Fruit fly (Drosophila melanogaster) whole organism, embryonic: ENCODE results near the gene Gr28a.

Experiments used
- Awh ChIP-seq: fragments of 200-800 bp; sonication (Bioruptor generic); IDR thresholded peaks from 2 replicates; pipeline ENCODE4, ENCODE4 v1.3.6; 2022; ENCODE audit warnings: missing biosample characterization, missing genetic modification characterization
- B-H1 ChIP-seq: fragments of 200-800 bp; sonication (Bioruptor generic); IDR thresholded peaks from 3 replicates; pipeline ENCODE4 v1.3.6; 2022; ENCODE audit warnings: missing biosample characterization, missing genetic modification characterization
- Bteb2 ChIP-seq: fragments of 200-800 bp; sonication (Bioruptor generic); optimal IDR thresholded peaks from 2 replicates; lab custom pipeline; 2016; ENCODE audit warnings: missing biosample characterization, missing genetic modification characterization
- CG14050 ChIP-seq: fragments of 200-800 bp; sonication (Bioruptor generic); IDR thresholded peaks from 3 replicates; pipeline ENCODE4 v1.3.6; 2022; ENCODE audit warnings: missing biosample characterization, missing genetic modification characterization
- CG14710 ChIP-seq: fragments of 200-800 bp; sonication (Bioruptor generic); optimal IDR thresholded peaks from 3 replicates; lab custom pipeline; 2019; ENCODE audit warnings: missing biosample characterization, mild to moderate bottlenecking, missing genetic modification characterization, moderate library complexity
- CG17359 ChIP-seq: fragments of 200-800 bp; sonication (Bioruptor generic); optimal IDR thresholded peaks from 3 replicates; lab custom pipeline; 2018; ENCODE audit warnings: missing biosample characterization, mild to moderate bottlenecking, missing genetic modification characterization, moderate library complexity
- CG17385 ChIP-seq: fragments of 200-800 bp; sonication (Bioruptor generic); optimal IDR thresholded peaks from 3 replicates; lab custom pipeline; 2018; ENCODE audit warnings: missing biosample characterization, mild to moderate bottlenecking, missing genetic modification characterization
- CG1792 ChIP-seq: fragments of 200-800 bp; sonication (Bioruptor generic); optimal IDR thresholded peaks from 2 replicates; lab custom pipeline; 2016; ENCODE audit warnings: missing biosample characterization, missing genetic modification characterization
- CG18011 ChIP-seq: fragments of 200-800 bp; sonication (Bioruptor generic); optimal IDR thresholded peaks from 2 replicates; lab custom pipeline; 2017; ENCODE audit warnings: missing biosample characterization, missing genetic modification characterization, mild to moderate bottlenecking, moderate library complexity, missing genotype
- CG18764 ChIP-seq: fragments of 200-800 bp; sonication (Bioruptor generic); optimal IDR thresholded peaks from 3 replicates; lab custom pipeline; 2016; ENCODE audit warnings: missing biosample characterization, missing genetic modification characterization
- CG2202 ChIP-seq: fragments of 200-800 bp; sonication (Bioruptor generic); optimal IDR thresholded peaks from 2 replicates; lab custom pipeline; 2018; ENCODE audit warnings: missing biosample characterization, mild to moderate bottlenecking, missing genetic modification characterization
- CG2678 ChIP-seq: fragments of 200-800 bp; sonication (Bioruptor generic); optimal IDR thresholded peaks from 3 replicates; lab custom pipeline; 2019; ENCODE audit warnings: missing biosample characterization, mild to moderate bottlenecking, missing genetic modification characterization, moderate library complexity
- CG31224 ChIP-seq: fragments of 200-800 bp; sonication (Bioruptor generic); IDR thresholded peaks from 2 replicates; pipeline ENCODE4 v1.3.6; 2022; ENCODE audit warnings: missing biosample characterization, missing genetic modification characterization
- CG32532 ChIP-seq: fragments of 200-800 bp; sonication (Bioruptor generic); IDR thresholded peaks from 2 replicates; pipeline ENCODE4 v1.3.6; 2022; ENCODE audit warnings: missing biosample characterization, missing genetic modification characterization
- CG3838 ChIP-seq: fragments of 200-800 bp; sonication (Bioruptor generic); optimal IDR thresholded peaks from 3 replicates; lab custom pipeline; 2016; ENCODE audit warnings: missing biosample characterization, missing genetic modification characterization
- CG3847 ChIP-seq: fragments of 200-800 bp; sonication (Bioruptor generic); IDR thresholded peaks from 2 replicates; pipeline ENCODE4 v1.3.6; 2022; ENCODE audit warnings: missing biosample characterization, missing genetic modification characterization
- CG4617 ChIP-seq: fragments of 200-800 bp; sonication (Bioruptor generic); optimal IDR thresholded peaks from 3 replicates; lab custom pipeline; 2016; ENCODE audit warnings: missing biosample characterization, missing genetic modification characterization, borderline replicate concordance
- CG4820 ChIP-seq: fragments of 200-800 bp; sonication (Bioruptor generic); optimal IDR thresholded peaks from 3 replicates; lab custom pipeline; 2016; ENCODE audit warnings: missing biosample characterization, missing genetic modification characterization
- CG7839 ChIP-seq: fragments of 200-800 bp; sonication (Bioruptor generic); optimal IDR thresholded peaks from 3 replicates; lab custom pipeline; 2018; ENCODE audit warnings: missing biosample characterization, mild to moderate bottlenecking, missing genetic modification characterization, moderate library complexity
- CG9437 ChIP-seq: fragments of 200-800 bp; sonication (Bioruptor generic); optimal IDR thresholded peaks from 2 replicates; lab custom pipeline; 2018; ENCODE audit warnings: missing biosample characterization, mild to moderate bottlenecking, missing genetic modification characterization
- ERR ChIP-seq: fragments of 200-800 bp; sonication (Bioruptor generic); optimal IDR thresholded peaks from 2 replicates; lab custom pipeline; 2016; ENCODE audit warnings: missing biosample characterization, missing genetic modification characterization
- Meics ChIP-seq: fragments of 200-800 bp; sonication (Bioruptor generic); optimal IDR thresholded peaks from 2 replicates; lab custom pipeline; 2017; ENCODE audit warnings: missing biosample characterization, mild to moderate bottlenecking, missing genetic modification characterization
- Oaz ChIP-seq: fragments of 200-800 bp; sonication (Bioruptor generic); IDR thresholded peaks from 2 replicates; pipeline ENCODE4 v1.3.6; 2022; ENCODE audit warnings: missing biosample characterization, missing genetic modification characterization
- Oli ChIP-seq: fragments of 200-800 bp; sonication (Bioruptor generic); optimal IDR thresholded peaks from 2 replicates; lab custom pipeline; 2018; ENCODE audit warnings: missing biosample characterization, mild to moderate bottlenecking, missing genetic modification characterization, moderate library complexity
- Rfx ChIP-seq: fragments of 200-800 bp; sonication (Bioruptor generic); IDR thresholded peaks from 2 replicates; pipeline ENCODE4 v1.3.6; 2022; ENCODE audit warnings: missing biosample characterization, missing genetic modification characterization
- Sox100B ChIP-seq: fragments of 200-800 bp; sonication (Bioruptor generic); optimal IDR thresholded peaks from 3 replicates; lab custom pipeline; 2018; ENCODE audit warnings: missing biosample characterization, mild to moderate bottlenecking, missing genetic modification characterization
- Stat92E ChIP-seq, 3 experiments: fragments of >200 bp in 2 of 3; fragments of 200-800 bp in 1 of 3; sonication (Bioruptor generic) in 1 of 3; optimal IDR thresholded peaks; 2 replicates each; lab custom pipeline; 2017 to 2019; ENCODE audit warnings: missing biosample characterization in 3 of 3, missing genetic modification characterization in 3 of 3, mild to moderate bottlenecking in 1 of 3, moderate library complexity in 1 of 3
- Xbp1 ChIP-seq: fragments of 200-800 bp; sonication (Bioruptor generic); optimal IDR thresholded peaks from 3 replicates; lab custom pipeline; 2016; ENCODE audit warnings: missing biosample characterization, mild to moderate bottlenecking, missing genetic modification characterization
- al ChIP-seq: fragments of 200-800 bp; sonication (Bioruptor generic); IDR thresholded peaks from 2 replicates; pipeline ENCODE4 v1.3.6; 2022; ENCODE audit warnings: missing biosample characterization, missing genetic modification characterization
- bcd ChIP-seq: fragments of 200-800 bp; sonication (Bioruptor generic); optimal IDR thresholded peaks from 2 replicates; lab custom pipeline; 2017; ENCODE audit warnings: missing biosample characterization, mild to moderate bottlenecking, missing genetic modification characterization
- cas ChIP-seq: fragments of 200-800 bp; sonication (Bioruptor generic); IDR thresholded peaks from 2 replicates; pipeline ENCODE4 v1.3.6; 2022; ENCODE audit warnings: missing biosample characterization, missing genetic modification characterization
- chn ChIP-seq: fragments of 200-800 bp; sonication (Bioruptor generic); optimal IDR thresholded peaks from 2 replicates; lab custom pipeline; 2016; ENCODE audit warnings: missing biosample characterization, missing genetic modification characterization
- dysf ChIP-seq: fragments of 200-800 bp; sonication (Bioruptor generic); IDR thresholded peaks from 3 replicates; pipeline ENCODE4 v1.3.6; 2022; ENCODE audit warnings: missing biosample characterization, missing genetic modification characterization
- ems ChIP-seq: fragments of 200-800 bp; sonication (Bioruptor generic); optimal IDR thresholded peaks from 3 replicates; lab custom pipeline; 2016; ENCODE audit warnings: missing biosample characterization, missing genetic modification characterization
- grau ChIP-seq: fragments of 200-800 bp; optimal IDR thresholded peaks from 3 replicates; lab custom pipeline; 2019; ENCODE audit warnings: missing biosample characterization, mild to moderate bottlenecking, missing genetic modification characterization, moderate library complexity
- her ChIP-seq: fragments of 200-800 bp; sonication (Bioruptor generic); optimal IDR thresholded peaks from 2 replicates; lab custom pipeline; 2016; ENCODE audit warnings: missing biosample characterization, missing genetic modification characterization
- nerfin-2 ChIP-seq: fragments of 200-800 bp; sonication (Bioruptor generic); IDR thresholded peaks from 2 replicates; pipeline ENCODE4 v1.3.6; 2022; ENCODE audit warnings: missing biosample characterization, missing genetic modification characterization; ENCODE audit not compliant: partially characterized antibody
- onecut ChIP-seq: fragments of 200-800 bp; sonication (Bioruptor generic); IDR thresholded peaks from 2 replicates; pipeline ENCODE4 v1.3.6; 2022; ENCODE audit warnings: missing biosample characterization, missing genetic modification characterization
- prd ChIP-seq, 3 experiments: fragments of >200 bp in 2 of 3; fragments of 200-800 bp in 1 of 3; sonication (Bioruptor generic) in 1 of 3; optimal IDR thresholded peaks in 2 of 3; IDR thresholded peaks in 1 of 3; 2 replicates in 2 of 3; 3 replicates in 1 of 3; pipeline versions ENCODE4 v1.3.6 to Lab custom; 2017 to 2022; ENCODE audit warnings: missing biosample characterization in 1 of 3, missing genetic modification characterization in 1 of 3
- ranshi ChIP-seq: fragments of 200-800 bp; sonication (Bioruptor generic); IDR thresholded peaks from 2 replicates; pipeline ENCODE4 v1.3.6; 2022; ENCODE audit warnings: missing biosample characterization, missing genetic modification characterization
- schlank ChIP-seq: fragments of 200-800 bp; sonication (Bioruptor generic); optimal IDR thresholded peaks from 2 replicates; lab custom pipeline; 2018; ENCODE audit warnings: missing biosample characterization, mild to moderate bottlenecking, missing genetic modification characterization
- seq ChIP-seq: fragments of 200-800 bp; sonication (Bioruptor generic); IDR thresholded peaks from 2 replicates; pipeline ENCODE4 v1.3.6; 2022; ENCODE audit warnings: missing biosample characterization, missing genetic modification characterization
- slbo ChIP-seq: fragments of 200-800 bp; sonication (Bioruptor generic); IDR thresholded peaks from 2 replicates; pipeline ENCODE4 v1.3.6; 2022; ENCODE audit warnings: missing biosample characterization, missing genetic modification characterization
- slp2 ChIP-seq: fragments of 200-800 bp; sonication (Bioruptor generic); optimal IDR thresholded peaks from 2 replicates; lab custom pipeline; 2016; ENCODE audit warnings: missing biosample characterization, missing genetic modification characterization
- sna ChIP-seq: fragments of 200-800 bp; sonication (Bioruptor generic); IDR thresholded peaks from 2 replicates; pipeline ENCODE4 v1.3.6; 2022; ENCODE audit warnings: missing biosample characterization, missing genetic modification characterization; ENCODE audit not compliant: partially characterized antibody
- tap ChIP-seq: fragments of 200-800 bp; optimal IDR thresholded peaks from 3 replicates; lab custom pipeline; 2019; ENCODE audit warnings: missing biosample characterization, mild to moderate bottlenecking, missing genetic modification characterization, moderate library complexity
- toy ChIP-seq: fragments of 200-800 bp; sonication (Bioruptor generic); IDR thresholded peaks from 2 replicates; pipeline ENCODE4 v1.3.6; 2022; ENCODE audit warnings: missing biosample characterization, missing genetic modification characterization
- vvl ChIP-seq: fragments of 200-800 bp; sonication (Bioruptor generic); IDR thresholded peaks from 2 replicates; pipeline ENCODE4 v1.3.6; 2022; ENCODE audit warnings: missing biosample characterization, missing genetic modification characterization
- wor ChIP-seq: fragments of 200-800 bp; sonication (Bioruptor generic); IDR thresholded peaks from 2 replicates; pipeline ENCODE4 v1.3.6; 2022; ENCODE audit warnings: missing biosample characterization, missing genetic modification characterization
- zfh1 ChIP-seq: fragments of 200-800 bp; sonication (Bioruptor generic); IDR thresholded peaks from 3 replicates; pipeline ENCODE4 v1.3.6; 2022; ENCODE audit warnings: missing biosample characterization, missing genetic modification characterization

The Gr28a gene

dm6 chr2L:7491902-7492301 lies 37.9 kb upstream of the Gr28a start (continued):
- TF ChIP-seq Sox100B (GFP tag; lab: Kevin White, UChicago) (peak; percentile 41), toy (GFP tag; lab: Robert Waterston, UW) (no peak), slp2 (no peak), CG4617 (no peak), Rfx (GFP tag; lab: Robert Waterston, UW) (peak; percentile 49; the same call in 1 of the 2 replicates), Bteb2 (GFP tag; lab: Kevin White, UChicago) (no peak), CG9437 (GFP tag; lab: Kevin White, UChicago) (peak; percentile 3), prd (optimal IDR thresholded peaks at IDR 0.05; lab: Kevin White, UChicago) (no peak), prd (GFP tag; IDR thresholded peaks at IDR 0.05; lab: Robert Waterston, UW) (peak; percentile 64; the same call in 2 of the 3 replicates), CG4820 (peak; percentile 38), wor (GFP tag; lab: Robert Waterston, UW) (peak; percentile 45; the same call in 1 of the 2 replicates), seq (GFP tag; lab: Robert Waterston, UW) (peak; percentile 68), CG7839 (tag; lab: Kevin White, UChicago) (peak; percentile 68), Oli (tag; lab: Kevin White, UChicago) (peak; percentile 72), CG31224 (GFP tag; lab: Robert Waterston, UW) (peak; percentile 43; the same call in 1 of the 2 replicates), Awh (GFP tag; lab: Robert Waterston, UW) (peak; percentile 52; the same call in 1 of the 2 replicates), onecut (peak; percentile 11; the same call in 1 of the 2 replicates), ERR (GFP tag; lab: Kevin White, UChicago) (no peak), ranshi (peak; percentile 49; the same call in 1 of the 2 replicates), CG14050 (GFP tag; lab: Robert Waterston, UW) (peak; percentile 30; the same call in 2 of the 3 replicates), CG1792 (GFP tag; lab: Kevin White, UChicago) (no peak), CG17359 (tag; lab: Kevin White, UChicago) (peak; percentile 75), CG17385 (GFP tag; lab: Kevin White, UChicago) (peak; percentile 58), grau (peak; percentile 57), dysf (GFP tag; lab: Robert Waterston, UW) (peak; percentile 72), Oaz (GFP tag; lab: Robert Waterston, UW) (peak; percentile 35; the same call in 1 of the 2 replicates), sna (GFP tag; lab: Robert Waterston, UW) (no peak), Xbp1 (peak; percentile 51), B-H1 (peak; percentile 52; the same call in 1 of the 3 replicates), her (GFP tag; lab: Kevin White, UChicago) (no peak), CG2202 (tag; lab: Kevin White, UChicago) (no peak), CG14710 (peak; percentile 24), Meics (GFP tag; lab: Kevin White, UChicago) (peak; percentile 55), Stat92E (GFP tag; optimal IDR thresholded peaks at IDR 0.05; lab: Kevin White, UChicago) (no peak), CG18011 (GFP tag; lab: Kevin White, UChicago) (no peak), CG2678 (tag; lab: Kevin White, UChicago) (peak; percentile 72), CG18764 (no peak), vvl (GFP tag; lab: Robert Waterston, UW) (peak; percentile 69), tap (peak; percentile 67), CG3847 (GFP tag; lab: Robert Waterston, UW) (peak; percentile 25; the same call in 1 of the 2 replicates), chn (no peak), slbo (GFP tag; lab: Robert Waterston, UW) (peak; percentile 47), cas (GFP tag; lab: Robert Waterston, UW) (no peak), nerfin-2 (no peak), bcd (GFP tag; lab: Kevin White, UChicago) (peak; percentile 0), CG3838 (GFP tag; lab: Kevin White, UChicago) (no peak), al (GFP tag; lab: Robert Waterston, UW) (peak; percentile 37; the same call in 1 of the 2 replicates), ems (GFP tag; lab: Kevin White, UChicago) (no peak), zfh1 (GFP tag; lab: Robert Waterston, UW) (peak; percentile 36; the same call in 1 of the 3 replicates), schlank (tag; lab: Kevin White, UChicago) (no peak), CG32532 (peak; percentile 46; the same call in 1 of the 2 replicates)
